Worm (Caenorhabditis elegans) whole organism, L1 larva: ENCODE measurements around the gene C02E7.6.

Source experiments
- aly-2 ChIP-seq: fragments of 150-350 bp; optimal IDR thresholded peaks from 2 replicates; lab custom pipeline; 2014; ENCODE audit warnings: missing biosample characterization, missing genetic modification characterization
- egl-27 ChIP-seq, 2 experiments: fragments of 150-350 bp in 1 of 2; sonication (generic microtip); optimal IDR thresholded peaks; 3 replicates each; lab custom pipeline; 2017 to 2018; ENCODE audit warnings: missing biosample characterization in 2 of 2, missing genetic modification characterization in 2 of 2, missing genetic modification reagents in 2 of 2
- ets-5 ChIP-seq: fragments of 200-800 bp; sonication (Bioruptor generic); IDR thresholded peaks from 2 replicates; pipeline ENCODE4 v1.3.6; 2022; ENCODE audit warnings: missing genetic modification characterization, missing compliant biosample characterization
- lsy-2 ChIP-seq, 2 experiments: fragments of 150-350 bp; optimal IDR thresholded peaks; 2 replicates each; lab custom pipeline; 2014; ENCODE audit warnings: missing biosample characterization in 2 of 2, missing genetic modification characterization in 2 of 2
- mef-2 ChIP-seq: fragments of 150-350 bp; optimal IDR thresholded peaks from 2 replicates; lab custom pipeline; 2014; ENCODE audit warnings: missing biosample characterization, missing genetic modification characterization
- nhr-11 ChIP-seq: fragments of 150-350 bp; optimal IDR thresholded peaks from 2 replicates; lab custom pipeline; 2014; ENCODE audit warnings: missing biosample characterization, missing genetic modification characterization
- snpc-4 ChIP-seq: fragments of 150-350 bp; optimal IDR thresholded peaks from 2 replicates; lab custom pipeline; 2014; ENCODE audit warnings: missing biosample characterization, missing genetic modification characterization
- unc-62 ChIP-seq: fragments of 150-350 bp; optimal IDR thresholded peaks from 2 replicates; lab custom pipeline; 2014; ENCODE audit warnings: missing biosample characterization, missing genetic modification reagents, missing genetic modification characterization
- unc-86 ChIP-seq: sonication (generic microtip); optimal IDR thresholded peaks from 2 replicates; lab custom pipeline; 2016; ENCODE audit warnings: missing genetic modification characterization, missing compliant biosample characterization
- xbp-1 ChIP-seq: sonication (generic microtip); optimal IDR thresholded peaks from 2 replicates; lab custom pipeline; 2016; ENCODE audit warnings: missing genetic modification characterization, missing compliant biosample characterization

ce11 chrV:4894971-4895370 lies 24.0 kb upstream of the C02E7.6 start, which contains the start of gene ugt-11:
- no peak for TF ChIP-seq nhr-11 (tag; lab: Kevin White, UChicago)
- no peak for TF ChIP-seq aly-2
- TF ChIP-seq lsy-2 (tag; optimal IDR thresholded peaks at IDR 0.05; lab: Kevin White, UChicago) = no peak
- no peak for TF ChIP-seq snpc-4 (tag; lab: Kevin White, UChicago)
- no peak for TF ChIP-seq xbp-1 (tag; lab: Kevin White, UChicago)
- no peak for TF ChIP-seq unc-86
- no peak for TF ChIP-seq egl-27 (tag; optimal IDR thresholded peaks at IDR 0.05; lab: Kevin White, UChicago)
- TF ChIP-seq mef-2 (tag; lab: Kevin White, UChicago) = no peak
- TF ChIP-seq ets-5 = no peak
- no peak for TF ChIP-seq unc-62
